Worm (Caenorhabditis elegans) whole organism, early embryonic: Measurements from ENCODE around the gene ugt-4.

Experiments
- ceh-13 ChIP-seq: fragments of 200-800 bp; sonication (Bioruptor generic); optimal IDR thresholded peaks from 2 replicates; lab custom pipeline; 2018; ENCODE audit warnings: mild to moderate bottlenecking, missing genetic modification characterization, missing compliant biosample characterization
- ceh-36 ChIP-seq: sonication (generic microtip); optimal IDR thresholded peaks from 2 replicates; lab custom pipeline; 2016; ENCODE audit warnings: missing genetic modification characterization, inconsistent platforms, missing compliant biosample characterization
- tra-4 ChIP-seq: sonication (generic microtip); optimal IDR thresholded peaks from 2 replicates; lab custom pipeline; 2017; ENCODE audit warnings: missing genetic modification characterization, missing compliant biosample characterization

- TF ChIP-seq ceh-36 (no peak), ceh-13 (GFP tag; lab: Kevin White, UChicago) (no peak), tra-4 (tag; lab: Kevin White, UChicago) (no peak)
Measured at ce11 chrV:12788451-12788850, 6.7 kb downstream of the ugt-4 start, which contains the start of gene srbc-44.
